Fruit fly (Drosophila melanogaster) whole organism, embryonic: Measurements from ENCODE around the gene SoYb.

ENCODE experiments used
- ATbp ChIP-seq: fragments of 200-800 bp; sonication (Bioruptor generic); optimal IDR thresholded peaks from 2 replicates; lab custom pipeline; 2017; ENCODE audit warnings: missing biosample characterization, mild to moderate bottlenecking, missing genetic modification characterization, missing genetic modification reagents
- Bgb ChIP-seq: fragments of 200-800 bp; sonication (Bioruptor generic); IDR thresholded peaks from 2 replicates; pipeline ENCODE4 v1.3.6; 2022; ENCODE audit warnings: missing biosample characterization, missing genetic modification characterization; ENCODE audit not compliant: partially characterized antibody
- C15 ChIP-seq: fragments of 200-800 bp; sonication (Bioruptor generic); IDR thresholded peaks from 3 replicates; pipeline ENCODE4 v1.3.6; 2022; ENCODE audit warnings: missing biosample characterization, missing genetic modification characterization
- CG1233 ChIP-seq: fragments of 200-800 bp; sonication (Bioruptor generic); optimal IDR thresholded peaks from 4 replicates; lab custom pipeline; 2018; ENCODE audit warnings: missing biosample characterization, mild to moderate bottlenecking, missing genetic modification characterization
- CG15601 ChIP-seq: fragments of 200-800 bp; sonication (Bioruptor generic); optimal IDR thresholded peaks from 3 replicates; lab custom pipeline; 2019; ENCODE audit warnings: missing biosample characterization, mild to moderate bottlenecking, missing genetic modification characterization, moderate library complexity
- CG17385 ChIP-seq: fragments of 200-800 bp; sonication (Bioruptor generic); optimal IDR thresholded peaks from 3 replicates; lab custom pipeline; 2018; ENCODE audit warnings: missing biosample characterization, mild to moderate bottlenecking, missing genetic modification characterization
- CG18011 ChIP-seq: fragments of 200-800 bp; sonication (Bioruptor generic); optimal IDR thresholded peaks from 2 replicates; lab custom pipeline; 2017; ENCODE audit warnings: missing biosample characterization, missing genetic modification characterization, mild to moderate bottlenecking, moderate library complexity, missing genotype
- CG2678 ChIP-seq: fragments of 200-800 bp; sonication (Bioruptor generic); optimal IDR thresholded peaks from 3 replicates; lab custom pipeline; 2019; ENCODE audit warnings: missing biosample characterization, mild to moderate bottlenecking, missing genetic modification characterization, moderate library complexity
- CG2712 ChIP-seq: fragments of 200-800 bp; optimal IDR thresholded peaks from 3 replicates; lab custom pipeline; 2019; ENCODE audit warnings: missing biosample characterization, mild to moderate bottlenecking, missing genetic modification characterization, moderate library complexity
- CG34422 ChIP-seq: fragments of 200-800 bp; sonication (Bioruptor generic); IDR thresholded peaks from 3 replicates; pipeline ENCODE4 v1.3.6; 2022; ENCODE audit warnings: missing biosample characterization, missing genetic modification characterization
- CG3838 ChIP-seq: fragments of 200-800 bp; sonication (Bioruptor generic); optimal IDR thresholded peaks from 3 replicates; lab custom pipeline; 2016; ENCODE audit warnings: missing biosample characterization, missing genetic modification characterization
- CG4617 ChIP-seq: fragments of 200-800 bp; sonication (Bioruptor generic); optimal IDR thresholded peaks from 3 replicates; lab custom pipeline; 2016; ENCODE audit warnings: missing biosample characterization, missing genetic modification characterization, borderline replicate concordance
- CG4854 ChIP-seq: fragments of 200-800 bp; sonication (Bioruptor generic); optimal IDR thresholded peaks from 2 replicates; lab custom pipeline; 2016; ENCODE audit warnings: missing biosample characterization, missing genetic modification characterization, inconsistent platforms
- CG6175 ChIP-seq: fragments of 200-800 bp; sonication (Bioruptor generic); IDR thresholded peaks from 3 replicates; pipeline ENCODE4 v1.3.6; 2022; ENCODE audit warnings: missing biosample characterization, missing genetic modification characterization
- CG7357 ChIP-seq: fragments of 200-800 bp; sonication (Bioruptor generic); IDR thresholded peaks from 3 replicates; pipeline ENCODE4 v1.3.6; 2022; ENCODE audit warnings: missing biosample characterization, missing genetic modification characterization
- CG9797 ChIP-seq: fragments of 200-800 bp; sonication (Bioruptor generic); optimal IDR thresholded peaks from 3 replicates; lab custom pipeline; 2018; ENCODE audit warnings: missing biosample characterization, mild to moderate bottlenecking, missing genetic modification characterization
- D ChIP-seq, 2 experiments: fragments of 200-800 bp in 1 of 2; fragments of >200 bp in 1 of 2; sonication (Bioruptor generic) in 1 of 2; optimal IDR thresholded peaks; 2 replicates in 1 of 2; 3 replicates in 1 of 2; lab custom pipeline; 2017; ENCODE audit warnings: mild to moderate bottlenecking in 1 of 2, missing biosample characterization in 1 of 2, missing genetic modification characterization in 1 of 2, missing genetic modification reagents in 1 of 2
- D19B ChIP-seq: fragments of 200-800 bp; sonication (Bioruptor generic); optimal IDR thresholded peaks from 2 replicates; lab custom pipeline; 2017; ENCODE audit warnings: missing biosample characterization, mild to moderate bottlenecking, missing genetic modification characterization
- Elba2 ChIP-seq: fragments of 200-800 bp; sonication (Bioruptor generic); optimal IDR thresholded peaks from 3 replicates; lab custom pipeline; 2016; ENCODE audit warnings: missing biosample characterization, missing genetic modification characterization
- Ets65A ChIP-seq: fragments of 200-800 bp; sonication (Bioruptor generic); peaks from one replicate; lab custom pipeline; 2016; ENCODE audit warnings: missing biosample characterization, missing genetic modification characterization
- Jarid2 ChIP-seq: fragments of 200-800 bp; sonication (Bioruptor generic); optimal IDR thresholded peaks from 3 replicates; lab custom pipeline; 2017; ENCODE audit warnings: mild to moderate bottlenecking, missing biosample characterization, missing genetic modification reagents, missing genetic modification characterization
- Lim3 ChIP-seq: fragments of 200-800 bp; sonication (Bioruptor generic); IDR thresholded peaks from 2 replicates; pipeline ENCODE4 v1.3.6; 2022; ENCODE audit warnings: missing biosample characterization, missing genetic modification characterization
- MBD-R2 ChIP-seq: fragments of 200-800 bp; sonication (Bioruptor generic); IDR thresholded peaks from 2 replicates; pipeline ENCODE4 v1.3.6; 2022; ENCODE audit warnings: missing biosample characterization, missing genetic modification characterization
- Mad ChIP-seq: fragments of 200-800 bp; sonication (Bioruptor generic); optimal IDR thresholded peaks from 2 replicates; lab custom pipeline; 2016; ENCODE audit warnings: missing biosample characterization, missing genetic modification characterization
- Meics ChIP-seq: fragments of 200-800 bp; sonication (Bioruptor generic); optimal IDR thresholded peaks from 2 replicates; lab custom pipeline; 2017; ENCODE audit warnings: missing biosample characterization, mild to moderate bottlenecking, missing genetic modification characterization
- NfI ChIP-seq: fragments of 200-800 bp; sonication (Bioruptor generic); optimal IDR thresholded peaks from 3 replicates; lab custom pipeline; 2018; ENCODE audit warnings: missing biosample characterization, mild to moderate bottlenecking, missing genetic modification characterization, moderate library complexity
- Rfx ChIP-seq: fragments of 200-800 bp; sonication (Bioruptor generic); IDR thresholded peaks from 2 replicates; pipeline ENCODE4 v1.3.6; 2022; ENCODE audit warnings: missing biosample characterization, missing genetic modification characterization
- Vsx1 ChIP-seq: fragments of 200-800 bp; sonication (Bioruptor generic); optimal IDR thresholded peaks from 2 replicates; lab custom pipeline; 2017; ENCODE audit warnings: missing biosample characterization, mild to moderate bottlenecking, missing genetic modification characterization, missing genetic modification reagents
- abd-A ChIP-seq: fragments of 200-800 bp; sonication (Bioruptor generic); optimal IDR thresholded peaks from 3 replicates; lab custom pipeline; 2019; ENCODE audit warnings: missing biosample characterization, mild to moderate bottlenecking, missing genetic modification characterization, moderate library complexity
- ash1 ChIP-seq: fragments of 200-800 bp; sonication (Bioruptor generic); optimal IDR thresholded peaks from 2 replicates; lab custom pipeline; 2018; ENCODE audit warnings: missing biosample characterization, mild to moderate bottlenecking, missing genetic modification characterization
- bsh ChIP-seq, 2 experiments: fragments of 200-800 bp; sonication (Bioruptor generic); optimal IDR thresholded peaks; 2 replicates each; lab custom pipeline; 2017 to 2018; ENCODE audit warnings: mild to moderate bottlenecking in 2 of 2, missing biosample characterization in 2 of 2, missing genetic modification characterization in 2 of 2, moderate library complexity in 1 of 2
- cato ChIP-seq: fragments of 200-800 bp; sonication (Bioruptor generic); optimal IDR thresholded peaks from 2 replicates; lab custom pipeline; 2016; ENCODE audit warnings: missing biosample characterization, missing genetic modification characterization, borderline replicate concordance
- corto ChIP-seq: fragments of 200-800 bp; sonication (Bioruptor generic); optimal IDR thresholded peaks from 2 replicates; lab custom pipeline; 2016; ENCODE audit warnings: missing biosample characterization, mild to moderate bottlenecking, missing genetic modification characterization, moderate library complexity
- danr ChIP-seq: fragments of 200-800 bp; sonication (Bioruptor generic); IDR thresholded peaks from 2 replicates; pipeline ENCODE4 v1.3.6; 2022; ENCODE audit warnings: missing biosample characterization, missing genetic modification characterization
- gce ChIP-seq: fragments of 200-800 bp; sonication (Bioruptor generic); IDR thresholded peaks from 3 replicates; pipeline ENCODE4 v1.3.6; 2022; ENCODE audit warnings: missing biosample characterization, missing genetic modification characterization
- lov ChIP-seq, 2 experiments: fragments of 200-800 bp in 1 of 2; fragments of >200 bp in 1 of 2; sonication (Bioruptor generic) in 1 of 2; IDR thresholded peaks in 1 of 2; optimal IDR thresholded peaks in 1 of 2; 2 replicates in 1 of 2; 3 replicates in 1 of 2; pipeline versions ENCODE4 v1.3.6 to Lab custom; 2017 to 2022; ENCODE audit warnings: missing biosample characterization in 1 of 2, missing genetic modification characterization in 1 of 2
- maf-S ChIP-seq: fragments of 200-800 bp; sonication (Bioruptor generic); optimal IDR thresholded peaks from 2 replicates; lab custom pipeline; 2016; ENCODE audit warnings: missing biosample characterization, missing genetic modification characterization
- odd ChIP-seq: fragments of 200-800 bp; sonication (Bioruptor generic); optimal IDR thresholded peaks from 2 replicates; lab custom pipeline; 2017; ENCODE audit warnings: missing biosample characterization, mild to moderate bottlenecking, missing genetic modification characterization
- p53 ChIP-seq: fragments of 200-800 bp; sonication (Bioruptor generic); optimal IDR thresholded peaks from 2 replicates; lab custom pipeline; 2016; ENCODE audit warnings: missing biosample characterization, missing genetic modification characterization
- phol ChIP-seq: fragments of 200-800 bp; sonication (Bioruptor generic); optimal IDR thresholded peaks from 3 replicates; lab custom pipeline; 2018; ENCODE audit warnings: missing biosample characterization, mild to moderate bottlenecking, missing genetic modification characterization, moderate library complexity
- pnt ChIP-seq: fragments of 200-800 bp; sonication (Bioruptor generic); optimal IDR thresholded peaks from 3 replicates; lab custom pipeline; 2016; ENCODE audit warnings: missing biosample characterization, missing genetic modification characterization
- repo ChIP-seq: fragments of 200-800 bp; sonication (Bioruptor generic); optimal IDR thresholded peaks from 2 replicates; lab custom pipeline; 2016; ENCODE audit warnings: missing biosample characterization, missing genetic modification characterization
- sens ChIP-seq: fragments of 200-800 bp; sonication (Bioruptor generic); peaks from one replicate; lab custom pipeline; 2016; ENCODE audit warnings: missing biosample characterization, missing genetic modification characterization
- sens-2 ChIP-seq: fragments of 200-800 bp; sonication (Bioruptor generic); IDR thresholded peaks from 2 replicates; pipeline ENCODE4 v1.3.6; 2022; ENCODE audit warnings: missing biosample characterization, missing genetic modification characterization
- sisA ChIP-seq: fragments of 200-800 bp; sonication (Bioruptor generic); IDR thresholded peaks from 2 replicates; pipeline ENCODE4 v1.3.6; 2022; ENCODE audit warnings: missing biosample characterization, missing genetic modification characterization
- sqz ChIP-seq: fragments of 200-800 bp; sonication (Bioruptor generic); optimal IDR thresholded peaks from 3 replicates; lab custom pipeline; 2018; ENCODE audit warnings: missing biosample characterization, mild to moderate bottlenecking, missing genetic modification characterization
- stc ChIP-seq: fragments of 200-800 bp; sonication (Bioruptor generic); IDR thresholded peaks from 2 replicates; pipeline ENCODE4 v1.3.6; 2022; ENCODE audit warnings: missing biosample characterization, missing genetic modification characterization
- zen ChIP-seq: fragments of 200-800 bp; sonication (Bioruptor generic); optimal IDR thresholded peaks from 3 replicates; lab custom pipeline; 2018; ENCODE audit warnings: missing biosample characterization, mild to moderate bottlenecking, missing genetic modification characterization, moderate library complexity
- zfh2 ChIP-seq: fragments of 200-800 bp; sonication (Bioruptor generic); optimal IDR thresholded peaks from 2 replicates; lab custom pipeline; 2016; ENCODE audit warnings: missing biosample characterization, missing genetic modification characterization

The SoYb gene

dm6 chr2L:9954119-9954518, 48.4 kb downstream of the SoYb start, which contains the start of the genes CG13126 and CG4709 (continued):
- TF ChIP-seq Mad (peak; percentile 45), Bgb (GFP tag; lab: Robert Waterston, UW) (no peak), stc (GFP tag; lab: Robert Waterston, UW) (peak; percentile 93), zfh2 (GFP tag; lab: Kevin White, UChicago) (peak; percentile 49), Lim3 (GFP tag; lab: Robert Waterston, UW) (peak; percentile 50; the same call in 1 of the 2 replicates), D19B (GFP tag; lab: Kevin White, UChicago) (peak; percentile 81), p53 (no peak), sqz (GFP tag; lab: Kevin White, UChicago) (peak; percentile 84), ATbp (peak; percentile 82), Jarid2 (GFP tag; lab: Kevin White, UChicago) (peak; percentile 67), NfI (GFP tag; lab: Kevin White, UChicago) (peak; percentile 87), CG18011 (GFP tag; lab: Kevin White, UChicago) (peak; percentile 64), Vsx1 (GFP tag; lab: Kevin White, UChicago) (peak; percentile 86), CG17385 (GFP tag; lab: Kevin White, UChicago) (peak; percentile 84), abd-A (tag; lab: Kevin White, UChicago) (no peak), CG4617 (GFP tag; lab: Kevin White, UChicago) (peak; percentile 85), CG2678 (tag; lab: Kevin White, UChicago) (peak; percentile 96), CG15601 (peak; percentile 90), pnt (peak; percentile 33), sens-2 (GFP tag; lab: Robert Waterston, UW) (peak; percentile 67; the same call in 1 of the 2 replicates), D (optimal IDR thresholded peaks at IDR 0.05; lab: Kevin White, UChicago) (no peak), D (GFP tag; optimal IDR thresholded peaks at IDR 0.05; lab: Kevin White, UChicago) (peak; percentile 87), sens (GFP tag; lab: Kevin White, UChicago) (peak; percentile 96), ash1 (GFP tag; lab: Kevin White, UChicago) (no peak), CG1233 (GFP tag; lab: Kevin White, UChicago) (peak; percentile 90), danr (GFP tag; lab: Robert Waterston, UW) (peak; percentile 70), zen (tag; lab: Kevin White, UChicago) (peak; percentile 96), Elba2 (GFP tag; lab: Kevin White, UChicago) (peak; percentile 15), CG2712 (peak; percentile 98), cato (GFP tag; lab: Kevin White, UChicago) (peak; percentile 70), CG7357 (GFP tag; lab: Robert Waterston, UW) (peak; percentile 80), repo (GFP tag; lab: Kevin White, UChicago) (no peak), CG34422 (peak; percentile 93), corto (peak; percentile 82), odd (GFP tag; lab: Kevin White, UChicago) (peak; percentile 82), sisA (peak; percentile 79), phol (tag; lab: Kevin White, UChicago) (peak; percentile 96), MBD-R2 (peak; percentile 99), maf-S (no peak), C15 (0 out of 3 replicates have a peak, but pooled peaks have one; percentile 20), CG6175 (GFP tag; lab: Robert Waterston, UW) (peak; percentile 45; the same call in 1 of the 3 replicates), bsh (GFP tag; optimal IDR thresholded peaks at IDR 0.05; lab: Kevin White, UChicago) (peak; percentile 63 to 92), CG9797 (GFP tag; lab: Kevin White, UChicago) (peak; percentile 43), lov (optimal IDR thresholded peaks at IDR 0.05; lab: Kevin White, UChicago) (no peak), lov (GFP tag; IDR thresholded peaks at IDR 0.05; lab: Robert Waterston, UW) (peak; percentile 68; the same call in 2 of the 3 replicates), Ets65A (GFP tag; lab: Kevin White, UChicago) (peak; percentile 90), CG3838 (peak; percentile 58), Meics (GFP tag; lab: Kevin White, UChicago) (peak; percentile 93), Rfx (GFP tag; lab: Robert Waterston, UW) (peak; percentile 92), gce (GFP tag; lab: Robert Waterston, UW) (peak; percentile 73; the same call in 2 of the 3 replicates), CG4854 (GFP tag; lab: Kevin White, UChicago) (peak; percentile 64)
